Worm (Caenorhabditis elegans): ENCODE results near the gene F55C9.6.

F55C9.6 gene

ce11 chrV:19257653-19258052, 39.0 kb downstream of the F55C9.6 start, which contains the start of gene F21D9.3:
TSS of gene F21D9.3 (minus strand) at chrV:19257753.
- TF ChIP-seq sea-2 (GFP tag; optimal IDR thresholded peaks at IDR 0.05), result no peak
- TF ChIP-seq nhr-11 (tag; optimal IDR thresholded peaks at IDR 0.05), result no peak
- no peak for TF ChIP-seq nhr-12 (tag; optimal IDR thresholded peaks at IDR 0.05)
- no peak for TF ChIP-seq nhr-25 (tag; optimal IDR thresholded peaks at IDR 0.05)
- no peak for TF ChIP-seq tbx-2 (tag; optimal IDR thresholded peaks at IDR 0.05)
- TF ChIP-seq nhr-43 (tag; optimal IDR thresholded peaks at IDR 0.05; ENCODE audit: poor library complexity, severe bottlenecking), result no peak
- no peak for TF ChIP-seq ceh-9 (tag; optimal IDR thresholded peaks at IDR 0.05)
- TF ChIP-seq ztf-4 (tag; optimal IDR thresholded peaks at IDR 0.05), result no peak
- no peak for TF ChIP-seq eor-1 (tag; optimal IDR thresholded peaks at IDR 0.05)
- TF ChIP-seq lsy-12 (tag; optimal IDR thresholded peaks at IDR 0.05), result no peak
- TF ChIP-seq pqm-1 (tag; optimal IDR thresholded peaks at IDR 0.05), result no peak
- no peak for TF ChIP-seq jun-1 (tag; optimal IDR thresholded peaks at IDR 0.05)
- TF ChIP-seq ZK546.5 (tag; optimal IDR thresholded peaks at IDR 0.05), result no peak
- TF ChIP-seq egl-27 (tag; optimal IDR thresholded peaks at IDR 0.05), result no peak
- no peak for TF ChIP-seq egl-5 (tag; optimal IDR thresholded peaks at IDR 0.05)
- no peak for TF ChIP-seq hmg-11 (tag; optimal IDR thresholded peaks at IDR 0.05)
- no peak for TF ChIP-seq nhr-28 (tag; optimal IDR thresholded peaks at IDR 0.05)

ce11 chrV:19253520-19253919, 43.1 kb downstream of the F55C9.6 start, which contains the start of gene F21D9.4:
TSS of gene F21D9.4 (plus strand) at chrV:19253820.
- TF ChIP-seq nhr-28 (tag; optimal IDR thresholded peaks at IDR 0.05) (no peak), R02D3.7 (tag; optimal IDR thresholded peaks at IDR 0.05) (no peak), unc-62 (GFP tag; optimal IDR thresholded peaks at IDR 0.05) (no peak), ceh-9 (tag; optimal IDR thresholded peaks at IDR 0.05) (no peak), nhr-25 (tag; optimal IDR thresholded peaks at IDR 0.05) (no peak), nhr-23 (tag; optimal IDR thresholded peaks at IDR 0.05) (no peak), ama-1 (optimal IDR thresholded peaks at IDR 0.05) (no peak)

ce11 chrV:19251844-19252243, 44.8 kb downstream of the F55C9.6 start, which contains the start of gene F21D9.11:
TSS of gene F21D9.11 (plus strand) at chrV:19252144.
- no peak for TF ChIP-seq elt-3 (tag; optimal IDR thresholded peaks at IDR 0.05)
- no peak for TF ChIP-seq nfya-1 (tag; optimal IDR thresholded peaks at IDR 0.05; ENCODE audit: insufficient read depth)
- no peak for TF ChIP-seq nhr-77 (tag; optimal IDR thresholded peaks at IDR 0.05)
- no peak for TF ChIP-seq zag-1 (tag; optimal IDR thresholded peaks at IDR 0.05)
- TF ChIP-seq fos-1 (tag; optimal IDR thresholded peaks at IDR 0.05), result no peak
- no peak for TF ChIP-seq nhr-76 (tag; optimal IDR thresholded peaks at IDR 0.05)

DNA sequence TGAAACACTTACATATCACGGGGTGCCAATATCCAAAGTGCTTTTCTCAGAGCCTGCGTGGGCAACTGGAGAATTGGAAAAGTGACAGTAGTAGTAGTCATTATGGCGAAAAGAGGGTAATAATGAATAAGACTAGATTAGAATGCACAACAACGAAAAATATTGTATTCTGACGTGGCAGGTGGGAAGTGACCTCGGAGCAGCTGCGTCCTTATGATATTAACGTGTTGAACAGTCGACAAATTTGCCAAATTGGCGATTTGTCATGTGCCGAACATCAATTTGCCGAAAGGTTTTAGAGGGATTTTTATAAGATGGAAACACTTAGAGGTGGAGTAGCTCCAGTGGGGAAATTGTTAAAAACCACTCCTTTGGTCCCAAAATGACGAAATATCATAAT, 45.6 kb downstream of the F55C9.6 start, which contains the start of gene str-81:
str-81 (minus strand) TSS at position 101 of the 400 bp plus-strand sequence.
- TF ChIP-seq jun-1 (tag; optimal IDR thresholded peaks at IDR 0.05) (no peak), eor-1 (tag; optimal IDR thresholded peaks at IDR 0.05) (no peak), zag-1 (tag; optimal IDR thresholded peaks at IDR 0.05) (no peak), tbx-2 (tag; optimal IDR thresholded peaks at IDR 0.05) (no peak)

All from whole organism, L3 larva.